Worm (Caenorhabditis elegans) whole organism, L1 larva: ENCODE measurements around the gene nhr-201.

ENCODE experiments used
- C16A3.4 ChIP-seq: fragments of 150-350 bp; optimal IDR thresholded peaks from 2 replicates; lab custom pipeline; 2014; ENCODE audit warnings: missing biosample characterization, missing genetic modification characterization
- Y116A8C.19 ChIP-seq: sonication (generic microtip); optimal IDR thresholded peaks from 2 replicates; lab custom pipeline; 2016; ENCODE audit warnings: missing compliant biosample characterization, missing genetic modification characterization, borderline replicate concordance
- aha-1 ChIP-seq: fragments of 150-350 bp; optimal IDR thresholded peaks from 2 replicates; lab custom pipeline; 2014; ENCODE audit warnings: missing biosample characterization, missing genetic modification characterization
- alr-1 ChIP-seq: fragments of 200-800 bp; sonication (Bioruptor generic); optimal IDR thresholded peaks from 2 replicates; lab custom pipeline; 2018; ENCODE audit warnings: borderline replicate concordance, mild to moderate bottlenecking, missing genetic modification characterization, missing compliant biosample characterization
- aly-2 ChIP-seq: fragments of 150-350 bp; optimal IDR thresholded peaks from 2 replicates; lab custom pipeline; 2014; ENCODE audit warnings: missing biosample characterization, missing genetic modification characterization
- blmp-1 ChIP-seq: fragments of 150-350 bp; optimal IDR thresholded peaks from 2 replicates; lab custom pipeline; 2014; ENCODE audit warnings: missing biosample characterization, missing genetic modification characterization
- ceh-63 ChIP-seq: fragments of 200-800 bp; sonication (Bioruptor generic); optimal IDR thresholded peaks from 2 replicates; lab custom pipeline; 2018; ENCODE audit warnings: mild to moderate bottlenecking, missing genetic modification characterization, missing compliant biosample characterization
- ceh-8 ChIP-seq: fragments of 200-800 bp; sonication (Bioruptor generic); optimal IDR thresholded peaks from 2 replicates; lab custom pipeline; 2018; ENCODE audit warnings: mild to moderate bottlenecking, missing genetic modification characterization, moderate library complexity, missing compliant biosample characterization
- ceh-82 ChIP-seq, 3 experiments: fragments of 150-350 bp in 1 of 3; sonication (generic microtip) in 2 of 3; optimal IDR thresholded peaks; 2 replicates each; lab custom pipeline; 2014 to 2017; ENCODE audit warnings: missing biosample characterization in 3 of 3, missing genetic modification characterization in 3 of 3
- ces-1 ChIP-seq: fragments of 150-350 bp; optimal IDR thresholded peaks from 2 replicates; lab custom pipeline; 2014; ENCODE audit warnings: missing biosample characterization, missing genetic modification reagents, missing genetic modification characterization
- egl-27 ChIP-seq, 2 experiments: fragments of 150-350 bp in 1 of 2; sonication (generic microtip); optimal IDR thresholded peaks; 3 replicates each; lab custom pipeline; 2017 to 2018; ENCODE audit warnings: missing biosample characterization in 2 of 2, missing genetic modification characterization in 2 of 2, missing genetic modification reagents in 2 of 2
- elt-2 ChIP-seq: sonication (generic microtip); optimal IDR thresholded peaks from 2 replicates; lab custom pipeline; 2016; ENCODE audit warnings: missing genetic modification characterization, mild to moderate bottlenecking, inconsistent platforms, missing compliant biosample characterization, missing genetic modification reagents
- ets-5 ChIP-seq: fragments of 200-800 bp; sonication (Bioruptor generic); IDR thresholded peaks from 2 replicates; pipeline ENCODE4 v1.3.6; 2022; ENCODE audit warnings: missing genetic modification characterization, missing compliant biosample characterization
- fkh-10 ChIP-seq: sonication (generic microtip); optimal IDR thresholded peaks from 2 replicates; lab custom pipeline; 2017; ENCODE audit warnings: missing biosample characterization, missing genetic modification reagents, missing genetic modification characterization
- fkh-8 ChIP-seq: sonication (generic microtip); optimal IDR thresholded peaks from 2 replicates; lab custom pipeline; 2016; ENCODE audit warnings: mild to moderate bottlenecking, missing genetic modification characterization, missing compliant biosample characterization
- fos-1 ChIP-seq: fragments of 150-350 bp; optimal IDR thresholded peaks from 2 replicates; lab custom pipeline; 2014; ENCODE audit warnings: missing biosample characterization, missing genetic modification characterization
- hlh-17 ChIP-seq: fragments of 200-800 bp; sonication (Bioruptor generic); optimal IDR thresholded peaks from 2 replicates; lab custom pipeline; 2018; ENCODE audit warnings: missing genetic modification characterization, mild to moderate bottlenecking, missing compliant biosample characterization, moderate library complexity, borderline replicate concordance
- hlh-4 ChIP-seq: sonication (generic microtip); optimal IDR thresholded peaks from 2 replicates; lab custom pipeline; 2016; ENCODE audit warnings: mild to moderate bottlenecking, missing genetic modification characterization, missing compliant biosample characterization
- jun-1 ChIP-seq: fragments of 150-350 bp; optimal IDR thresholded peaks from 2 replicates; lab custom pipeline; 2014; ENCODE audit warnings: missing biosample characterization, missing genetic modification reagents, missing genetic modification characterization
- lin-14 ChIP-seq: fragments of 200-800 bp; sonication (Bioruptor generic); optimal IDR thresholded peaks from 2 replicates; lab custom pipeline; 2018; ENCODE audit warnings: mild to moderate bottlenecking, missing genetic modification characterization, moderate library complexity, missing compliant biosample characterization
- lin-35 ChIP-seq, 2 experiments: fragments of 150-350 bp; optimal IDR thresholded peaks; 2 replicates each; lab custom pipeline; 2014; ENCODE audit warnings: missing biosample characterization in 2 of 2, missing genetic modification characterization in 2 of 2, missing genetic modification reagents in 2 of 2
- lin-39 ChIP-seq: fragments of 150-350 bp; optimal IDR thresholded peaks from 2 replicates; lab custom pipeline; 2014; ENCODE audit warnings: missing biosample characterization, missing genetic modification reagents, missing genetic modification characterization
- mef-2 ChIP-seq: fragments of 150-350 bp; optimal IDR thresholded peaks from 2 replicates; lab custom pipeline; 2014; ENCODE audit warnings: missing biosample characterization, missing genetic modification characterization
- nhr-12 ChIP-seq: sonication (generic microtip); optimal IDR thresholded peaks from 2 replicates; lab custom pipeline; 2017; ENCODE audit warnings: missing biosample characterization, missing genetic modification characterization
- nhr-20 ChIP-seq: sonication (generic microtip); optimal IDR thresholded peaks from 2 replicates; lab custom pipeline; 2016; ENCODE audit warnings: mild to moderate bottlenecking, missing genetic modification characterization, missing compliant biosample characterization
- nhr-237 ChIP-seq: fragments of 150-350 bp; optimal IDR thresholded peaks from 2 replicates; lab custom pipeline; 2014; ENCODE audit warnings: missing biosample characterization, missing genetic modification characterization
- nhr-77 ChIP-seq: fragments of 150-350 bp; optimal IDR thresholded peaks from 2 replicates; lab custom pipeline; 2014; ENCODE audit warnings: missing biosample characterization, missing genetic modification characterization
- nhr-85 ChIP-seq: sonication (generic microtip); peaks from one replicate; lab custom pipeline; 2016; ENCODE audit warnings: missing genetic modification characterization, inconsistent platforms, missing compliant biosample characterization
- nhr-90 ChIP-seq: sonication (generic microtip); optimal IDR thresholded peaks from 2 replicates; lab custom pipeline; 2016; ENCODE audit warnings: mild to moderate bottlenecking, missing genetic modification characterization, missing compliant biosample characterization; ENCODE audit not compliant: poor library complexity
- pax-3 ChIP-seq: fragments of 200-800 bp; sonication (Bioruptor generic); optimal IDR thresholded peaks from 2 replicates; lab custom pipeline; 2018; ENCODE audit warnings: mild to moderate bottlenecking, missing genetic modification characterization, moderate library complexity, missing compliant biosample characterization
- rnt-1 ChIP-seq: sonication (generic microtip); optimal IDR thresholded peaks from 2 replicates; lab custom pipeline; 2016; ENCODE audit warnings: mild to moderate bottlenecking, missing genetic modification characterization, moderate library complexity, missing compliant biosample characterization
- skn-1 ChIP-seq: fragments of 150-350 bp; optimal IDR thresholded peaks from 2 replicates; lab custom pipeline; 2014; ENCODE audit warnings: missing biosample characterization, missing genetic modification characterization
- snu-23 ChIP-seq: sonication (generic microtip); optimal IDR thresholded peaks from 2 replicates; lab custom pipeline; 2016; ENCODE audit warnings: missing genetic modification characterization, missing compliant biosample characterization
- sox-4 ChIP-seq: sonication (generic microtip); optimal IDR thresholded peaks from 2 replicates; lab custom pipeline; 2016; ENCODE audit warnings: missing genetic modification characterization, missing compliant biosample characterization
- sptf-1 ChIP-seq: fragments of 150-350 bp; optimal IDR thresholded peaks from 2 replicates; lab custom pipeline; 2014; ENCODE audit warnings: missing biosample characterization, missing genetic modification characterization
- tlp-1 ChIP-seq: fragments of 150-350 bp; optimal IDR thresholded peaks from 2 replicates; lab custom pipeline; 2014; ENCODE audit warnings: missing biosample characterization, missing genetic modification characterization
- unc-98 ChIP-seq: fragments of 200-800 bp; sonication (Bioruptor generic); IDR thresholded peaks from 2 replicates; pipeline ENCODE4 v1.3.6; 2022; ENCODE audit warnings: missing genetic modification characterization, missing compliant biosample characterization
- xbp-1 ChIP-seq: sonication (generic microtip); optimal IDR thresholded peaks from 2 replicates; lab custom pipeline; 2016; ENCODE audit warnings: missing genetic modification characterization, missing compliant biosample characterization
- zip-4 ChIP-seq: fragments of 200-800 bp; sonication (Bioruptor generic); optimal IDR thresholded peaks from 2 replicates; lab custom pipeline; 2018; ENCODE audit warnings: mild to moderate bottlenecking, missing genetic modification characterization, moderate library complexity, missing compliant biosample characterization
- ztf-4 ChIP-seq: fragments of 150-350 bp; optimal IDR thresholded peaks from 2 replicates; lab custom pipeline; 2014; ENCODE audit warnings: missing biosample characterization, missing genetic modification characterization

Gene nhr-201

ce11 chrV:477664-478212 lies 13.1 kb downstream of the nhr-201 start, which contains the start of gene nhr-55:
Gene nhr-55, plus strand, starts transcription at chrV:478162.
- TF ChIP-seq egl-27 (tag; optimal IDR thresholded peaks at IDR 0.05; lab: Kevin White, UChicago) (no peak), skn-1 (tag; lab: Kevin White, UChicago) (no peak), ztf-4 (tag; lab: Kevin White, UChicago) (no peak), elt-2 (tag; lab: Kevin White, UChicago) (peak; percentile 14), nhr-77 (tag; lab: Kevin White, UChicago) (no peak), aly-2 (no peak), hlh-4 (no peak), ets-5 (no peak), unc-98 (GFP tag; lab: Robert Waterston, UW) (no peak), aha-1 (tag; lab: Kevin White, UChicago) (no peak), ceh-63 (GFP tag; lab: Kevin White, UChicago) (no peak), rnt-1 (tag; lab: Kevin White, UChicago) (no peak), fkh-8 (tag; lab: Kevin White, UChicago) (peak; percentile 5), Y116A8C.19 (no peak), alr-1 (tag; lab: Kevin White, UChicago) (no peak), lin-35 (GFP tag; optimal IDR thresholded peaks at IDR 0.05; lab: Kevin White, UChicago) (peak in 1 of 2 experiments; percentile 1), lin-14 (GFP tag; lab: Kevin White, UChicago) (no peak), nhr-20 (tag; lab: Kevin White, UChicago) (no peak)

ce11 chrV:479046-479445 lies 14.4 kb downstream of the nhr-201 start:
- TF ChIP-seq pax-3, result no peak
- TF ChIP-seq, all 84 proteins: peak for 0

- TF ChIP-seq Y116A8C.19 (no peak), hlh-17 (GFP tag; lab: Kevin White, UChicago) (no peak), fos-1 (no peak), lin-14 (GFP tag; lab: Kevin White, UChicago) (no peak), zip-4 (GFP tag; lab: Kevin White, UChicago) (no peak), ztf-4 (tag; lab: Kevin White, UChicago) (no peak), nhr-12 (tag; lab: Kevin White, UChicago) (no peak), elt-2 (tag; lab: Kevin White, UChicago) (no peak), egl-27 (tag; optimal IDR thresholded peaks at IDR 0.05; lab: Kevin White, UChicago) (no peak), alr-1 (tag; lab: Kevin White, UChicago) (no peak), snu-23 (GFP tag; lab: Kevin White, UChicago) (no peak), rnt-1 (tag; lab: Kevin White, UChicago) (no peak), lin-35 (GFP tag; optimal IDR thresholded peaks at IDR 0.05; lab: Kevin White, UChicago) (no peak), ces-1 (GFP tag; lab: Kevin White, UChicago) (no peak)
- TF ChIP-seq, all 84 proteins: peak for 0
These were observed 18.2 kb downstream of the nhr-201 start for ce11 chrV:482860-483259.

- TF ChIP-seq ceh-8 (no peak), jun-1 (tag; lab: Kevin White, UChicago) (no peak), tlp-1 (tag; lab: Kevin White, UChicago) (peak; percentile 28), xbp-1 (tag; lab: Kevin White, UChicago) (no peak), lin-14 (GFP tag; lab: Kevin White, UChicago) (peak; percentile 12), fkh-10 (GFP tag; lab: Kevin White, UChicago) (no peak), alr-1 (tag; lab: Kevin White, UChicago) (no peak), aha-1 (tag; lab: Kevin White, UChicago) (no peak), sox-4 (tag; lab: Kevin White, UChicago) (no peak), ets-5 (no peak), ceh-82 (tag; optimal IDR thresholded peaks at IDR 0.05; lab: Kevin White, UChicago) (no peak), nhr-90 (tag; lab: Kevin White, UChicago) (no peak), nhr-85 (tag; lab: Kevin White, UChicago) (no peak), C16A3.4 (no peak), mef-2 (tag; lab: Kevin White, UChicago) (no peak), sptf-1 (tag; lab: Kevin White, UChicago) (no peak), blmp-1 (tag; lab: Kevin White, UChicago) (no peak), elt-2 (tag; lab: Kevin White, UChicago) (peak; percentile 78), nhr-20 (tag; lab: Kevin White, UChicago) (peak; percentile 30), lin-39 (tag; lab: Kevin White, UChicago) (no peak), nhr-237 (tag; lab: Kevin White, UChicago) (no peak)
- TF ChIP-seq, all 84 proteins: peak for 4
These were observed 18.7 kb downstream of the nhr-201 start, which contains the start of gene nhr-130 for ce11 chrV:483289-483795. Gene nhr-130, minus strand, starts transcription at chrV:483339.
